Fruit fly (Drosophila melanogaster): ENCODE data around the gene CG15765.

Gene CG15765

DNA sequence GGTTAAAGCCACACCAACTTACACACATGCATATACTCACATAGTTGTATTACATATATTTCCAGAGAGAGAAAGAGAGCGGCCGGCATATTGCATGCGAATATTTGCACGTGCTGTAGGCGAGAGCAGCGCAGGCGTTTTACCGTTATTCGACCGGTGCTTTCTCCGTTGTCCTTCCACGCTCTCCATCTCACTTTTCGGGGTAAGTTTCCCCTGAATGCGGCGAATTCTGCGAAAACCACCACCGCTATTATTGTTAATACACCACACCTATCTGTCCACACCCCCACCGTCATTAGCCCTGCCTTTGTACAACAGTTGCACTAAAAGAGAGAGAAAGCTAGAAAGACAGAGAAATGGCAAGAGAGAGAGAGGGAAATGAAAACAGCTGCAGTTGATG lies 67.2 kb downstream of the CG15765 start:
- no peak for TF ChIP-seq CG17801 (GFP tag; optimal IDR thresholded peaks at IDR 0.05; ENCODE audit: partially characterized antibody)

DNA sequence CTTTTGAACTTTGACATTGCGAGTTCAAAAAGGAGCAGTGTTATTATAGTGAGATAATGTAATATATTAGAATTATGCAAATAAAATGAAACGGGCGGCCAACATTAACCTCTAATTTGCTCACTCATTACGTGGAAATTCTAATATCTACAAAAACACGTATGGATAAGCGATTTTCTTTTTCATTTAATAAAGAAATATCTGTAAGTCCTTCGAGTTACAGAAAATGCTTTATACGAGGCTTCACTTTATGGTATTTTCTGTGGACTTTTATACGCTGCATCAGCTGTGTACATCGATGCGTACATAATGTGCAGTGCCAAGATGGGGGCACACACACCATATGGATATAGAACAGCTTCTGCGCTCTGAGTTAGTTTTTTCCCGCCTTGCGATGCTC lies 67.6 kb downstream of the CG15765 start:
- TF ChIP-seq CG17801 (GFP tag; optimal IDR thresholded peaks at IDR 0.05; ENCODE audit: partially characterized antibody): no peak

dm6 chrX:5886764-5887555 lies 68.6 kb downstream of the CG15765 start:
- peak; percentile 5 for TF ChIP-seq CG17801 (GFP tag; optimal IDR thresholded peaks at IDR 0.05; ENCODE audit: partially characterized antibody)

DNA sequence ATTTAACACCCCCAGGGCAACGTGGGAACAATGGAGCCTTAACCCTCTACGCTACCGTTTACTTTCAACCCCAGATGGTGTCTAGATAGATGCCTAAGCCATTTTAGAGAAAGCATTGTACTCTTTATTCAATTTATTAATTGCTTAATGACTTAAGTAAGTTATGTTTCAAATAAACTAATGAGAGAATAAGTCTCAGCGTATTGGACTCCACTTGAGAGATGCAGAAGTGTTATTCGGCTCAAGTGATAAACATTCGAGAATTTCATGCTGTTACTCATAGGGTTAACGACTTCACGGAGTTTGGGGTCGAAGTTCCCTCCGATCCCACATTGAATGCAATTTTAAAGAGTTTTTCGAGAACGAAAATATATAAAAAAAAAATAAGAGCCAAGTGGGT lies 69.9 kb downstream of the CG15765 start:
- peak; percentile 2 for TF ChIP-seq CG17801 (GFP tag; optimal IDR thresholded peaks at IDR 0.05; ENCODE audit: partially characterized antibody)

DNA sequence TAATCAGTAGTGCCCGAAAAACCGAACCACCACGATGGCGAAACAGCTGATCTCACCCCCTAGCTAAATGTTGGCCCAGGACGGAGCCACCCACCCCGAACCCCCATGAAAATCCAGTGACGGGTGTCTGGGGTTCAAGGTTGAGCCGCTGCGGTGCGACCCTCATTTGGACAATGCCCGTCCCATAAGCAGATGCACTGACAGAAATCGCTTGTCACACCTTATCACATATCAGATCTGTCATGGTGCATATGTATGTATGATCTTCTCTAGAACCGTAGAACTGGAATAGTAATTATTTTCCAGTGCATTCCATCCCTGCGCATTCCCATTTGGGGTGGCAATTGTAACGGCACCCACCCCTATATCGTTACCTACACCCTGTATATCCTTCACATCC lies 70.6 kb downstream of the CG15765 start:
- TF ChIP-seq CG17801 (GFP tag; optimal IDR thresholded peaks at IDR 0.05; ENCODE audit: partially characterized antibody): no peak
